Worm (Caenorhabditis elegans): ENCODE data around the gene Y41G9A.5.

DNA sequence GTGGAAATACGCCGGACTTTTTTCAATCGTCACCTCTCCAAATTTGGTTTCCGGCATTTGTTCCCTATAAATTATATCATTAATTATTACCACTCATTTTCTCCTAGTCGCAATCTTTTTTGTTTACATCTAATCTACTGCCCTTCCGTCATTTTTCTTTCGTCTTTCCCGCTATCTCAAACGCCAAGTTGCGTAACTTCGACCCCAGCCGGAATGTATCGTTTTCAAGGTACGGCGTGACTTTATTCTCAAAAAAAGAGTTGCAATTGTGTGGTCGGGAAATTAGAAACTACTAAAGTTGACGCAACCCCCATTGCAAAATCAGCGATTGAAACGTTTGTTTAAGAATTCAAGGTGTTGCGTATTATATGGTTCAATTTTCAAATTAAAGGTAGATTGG, 27.0 kb upstream of the Y41G9A.5 start:
- TF ChIP-seq him-1 (tag; optimal IDR thresholded peaks at IDR 0.05) = no peak
- TF ChIP-seq W03F9.2 (tag; optimal IDR thresholded peaks at IDR 0.05) = no peak

Measured in whole organism, L4/young adult.